Fruit fly (Drosophila melanogaster) Kc167 (cell line): ENCODE data around the gene CG43082.

ENCODE experiments used
- Myc ChIP-seq: fragments of >200 bp; optimal IDR thresholded peaks from 2 replicates; lab custom pipeline; 2017; ENCODE audit warnings: missing external identifiers
- insv ChIP-seq: fragments of >200 bp; optimal IDR thresholded peaks from 3 replicates; lab custom pipeline; 2018; ENCODE audit warnings: missing external identifiers
- psq ChIP-seq: fragments of >200 bp; optimal IDR thresholded peaks from 2 replicates; lab custom pipeline; 2017; ENCODE audit warnings: missing external identifiers
- ttk ChIP-seq: sonication (Bioruptor generic); optimal IDR thresholded peaks from 2 replicates; lab custom pipeline; 2017; ENCODE audit warnings: missing external identifiers

DNA sequence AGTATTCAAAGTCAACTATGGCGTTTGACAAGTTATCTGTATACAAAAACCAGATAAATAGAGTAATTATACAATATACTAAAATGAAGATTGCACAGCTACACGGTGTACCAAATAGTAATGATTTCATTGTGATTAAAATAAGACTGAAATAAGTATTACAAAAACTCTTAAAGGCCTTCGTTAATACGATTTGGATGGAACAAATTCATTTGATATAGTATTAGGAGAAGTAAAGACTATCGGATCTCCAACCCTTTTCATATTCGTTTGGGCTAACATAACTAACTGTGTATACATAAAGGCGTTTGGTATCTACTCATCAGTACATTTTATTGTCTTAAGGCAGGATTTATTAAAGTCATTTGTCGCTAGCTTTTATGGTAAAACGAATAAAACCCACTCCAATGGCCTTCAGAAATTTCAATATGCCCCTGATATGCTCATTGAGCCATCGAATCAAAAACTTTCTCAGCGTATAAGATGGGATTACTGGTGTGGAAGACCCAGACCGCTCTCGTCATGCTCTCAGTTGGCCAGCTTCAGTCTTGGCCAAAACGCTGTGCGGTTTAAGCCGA is 21.8 kb downstream of the CG43082 start, which contains the start of the genes CG7579 and Pgant8:
- TF ChIP-seq psq (lab: Kevin White, UChicago): no peak
- no peak for TF ChIP-seq insv
- no peak for TF ChIP-seq Myc
- no peak for TF ChIP-seq ttk (lab: Kevin White, UChicago)
